Worm (Caenorhabditis elegans) whole organism, mixed stage, embryonic: ENCODE results near the gene sri-42.

Experiments used
- lsy-2 ChIP-seq: fragments of 150-350 bp; optimal IDR thresholded peaks from 2 replicates; lab custom pipeline; 2014; ENCODE audit warnings: missing biosample characterization, missing genetic modification characterization
- mab-5 ChIP-seq: fragments of 150-350 bp; optimal IDR thresholded peaks from 2 replicates; lab custom pipeline; 2014; ENCODE audit warnings: missing biosample characterization, missing genetic modification characterization
- nhr-76 ChIP-seq: sonication (generic microtip); optimal IDR thresholded peaks from 2 replicates; lab custom pipeline; 2017; ENCODE audit warnings: missing biosample characterization, missing genetic modification characterization

- TF ChIP-seq mab-5 (tag; lab: Kevin White, UChicago) (no peak), lsy-2 (tag; lab: Kevin White, UChicago) (no peak), nhr-76 (tag; lab: Kevin White, UChicago) (no peak)
Measured at ce11 chrII:3100546-3100945, 42.2 kb downstream of the sri-42 start, which contains the start of gene srg-24.
